Worm (Caenorhabditis elegans): ENCODE results near the gene nhr-68.

nhr-68 gene

DNA sequence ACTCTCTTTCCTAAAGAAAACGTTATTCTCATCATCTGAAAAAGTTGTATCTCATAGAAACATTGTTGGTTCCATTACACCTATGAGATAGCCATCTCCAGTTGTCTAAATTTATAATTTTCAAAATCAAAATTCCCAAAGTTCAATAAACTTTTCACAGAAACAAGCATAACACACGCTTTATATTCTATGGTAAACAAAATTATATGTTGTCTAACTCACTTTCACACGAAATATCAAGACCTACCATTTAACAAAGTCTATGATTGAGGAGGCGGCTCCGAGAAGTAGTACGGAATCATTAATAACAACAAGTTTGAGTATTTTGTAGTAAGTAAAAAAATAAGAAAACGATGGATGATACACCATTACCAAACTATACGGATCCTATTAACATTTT, 25.6 kb downstream of the nhr-68 start, which contains the start of gene srx-84:
TSS of gene srx-84 (plus strand) at position 301 of the 400 bp plus-strand sequence.
- TF ChIP-seq unc-62 (GFP tag; optimal IDR thresholded peaks at IDR 0.05) = no peak

DNA sequence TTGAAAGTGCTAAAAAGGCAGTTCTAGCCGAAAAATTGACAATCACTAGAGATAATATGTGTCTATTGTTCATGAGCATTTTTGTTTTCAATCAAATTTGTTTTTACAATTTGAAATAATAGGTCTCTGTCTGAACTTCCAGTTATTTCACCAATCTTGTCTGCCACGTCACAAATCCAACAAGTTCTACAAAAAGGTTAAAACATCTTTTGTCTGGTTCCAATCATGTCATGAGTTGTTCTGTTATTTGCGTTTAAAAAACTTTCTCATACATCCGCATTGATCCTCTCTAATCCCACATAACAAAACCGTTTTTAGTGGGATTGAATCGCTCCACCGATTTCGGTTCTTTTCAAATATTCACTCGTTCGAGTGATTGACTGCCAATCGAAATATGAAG, 27.6 kb downstream of the nhr-68 start, which contains the start of gene F35B12.9:
TSS of gene F35B12.9 (plus strand) at position 372 of the 400 bp plus-strand sequence.
- no peak for TF ChIP-seq unc-62 (GFP tag; optimal IDR thresholded peaks at IDR 0.05)

ce11 chrV:11604484-11604883, 31.2 kb downstream of the nhr-68 start, which contains the start of gene dhs-20:
dhs-20 (minus strand) TSS chrV:11604563.
- TF ChIP-seq unc-62 (GFP tag; optimal IDR thresholded peaks at IDR 0.05) = no peak

DNA sequence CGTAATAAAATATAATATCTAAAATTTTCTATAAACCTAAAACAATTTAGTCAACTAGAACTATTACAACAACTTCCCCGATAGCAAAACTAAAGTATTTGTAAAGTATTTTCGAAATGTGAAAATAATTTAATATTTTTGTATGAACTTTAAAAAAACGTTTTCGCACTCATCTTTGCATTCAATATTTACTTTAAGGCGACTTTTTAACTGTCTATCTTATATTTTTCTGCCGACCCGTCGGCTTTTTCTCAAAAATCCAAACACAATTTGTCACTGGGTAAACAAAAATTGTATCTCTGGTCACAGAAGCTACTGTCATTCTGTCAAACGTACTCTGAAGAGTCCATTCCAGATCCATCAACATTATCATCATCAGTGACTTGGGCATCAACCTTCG, 32.0 kb downstream of the nhr-68 start:
- TF ChIP-seq unc-62 (GFP tag; optimal IDR thresholded peaks at IDR 0.05) = no peak

DNA sequence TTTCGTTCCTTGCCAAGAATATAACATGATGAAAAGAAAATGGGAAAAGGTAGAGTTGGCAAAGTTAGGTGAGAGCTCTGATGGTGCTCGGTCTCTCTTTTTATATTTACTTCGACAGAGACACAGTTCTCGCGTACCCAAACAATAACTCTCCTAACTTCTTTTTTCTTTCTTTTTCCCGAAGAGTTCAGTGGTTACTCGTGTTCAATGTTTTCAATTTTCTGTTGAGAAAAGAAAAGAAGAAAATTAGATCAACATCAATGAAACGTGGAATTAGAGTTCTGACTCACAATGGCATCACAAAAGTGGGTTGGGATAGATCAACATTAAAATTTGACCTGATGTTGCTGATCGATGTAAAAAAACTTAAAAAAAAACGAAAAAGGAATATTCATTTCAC, 33.2 kb downstream of the nhr-68 start, which contains the start of gene idpp-16:
TSS of gene idpp-16 (minus strand) at position 101 of the 400 bp plus-strand sequence.
- TF ChIP-seq unc-62 (GFP tag; optimal IDR thresholded peaks at IDR 0.05) = no peak

DNA sequence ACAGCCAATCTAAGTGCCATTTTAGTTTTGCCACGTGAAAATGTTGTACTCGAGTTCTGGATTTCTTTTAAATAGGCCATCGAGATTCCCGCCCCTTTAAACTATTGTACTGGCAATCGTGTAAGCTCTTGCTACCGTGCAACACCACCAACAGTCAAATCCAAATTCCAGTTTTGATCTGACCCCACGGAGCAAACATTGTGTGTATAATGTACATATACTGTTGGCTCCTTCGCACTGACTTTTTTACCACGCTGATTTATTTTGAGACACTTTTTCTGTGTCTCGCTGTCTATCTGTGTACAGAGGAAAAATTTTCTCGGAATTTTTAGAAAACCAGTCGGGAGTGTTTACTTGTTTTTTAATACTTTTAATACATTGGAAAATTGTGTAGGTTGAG, 36.8 kb downstream of the nhr-68 start, which contains the start of gene piit-1:
TSS of gene piit-1 (minus strand) at position 101 of the 400 bp plus-strand sequence.
- TF ChIP-seq unc-62 (GFP tag; optimal IDR thresholded peaks at IDR 0.05) = no peak

ce11 chrV:11610481-11610880, 37.2 kb downstream of the nhr-68 start, which contains the start of gene sas-5:
sas-5 (plus strand) TSS chrV:11610737.
- no peak for TF ChIP-seq unc-62 (GFP tag; optimal IDR thresholded peaks at IDR 0.05)

DNA sequence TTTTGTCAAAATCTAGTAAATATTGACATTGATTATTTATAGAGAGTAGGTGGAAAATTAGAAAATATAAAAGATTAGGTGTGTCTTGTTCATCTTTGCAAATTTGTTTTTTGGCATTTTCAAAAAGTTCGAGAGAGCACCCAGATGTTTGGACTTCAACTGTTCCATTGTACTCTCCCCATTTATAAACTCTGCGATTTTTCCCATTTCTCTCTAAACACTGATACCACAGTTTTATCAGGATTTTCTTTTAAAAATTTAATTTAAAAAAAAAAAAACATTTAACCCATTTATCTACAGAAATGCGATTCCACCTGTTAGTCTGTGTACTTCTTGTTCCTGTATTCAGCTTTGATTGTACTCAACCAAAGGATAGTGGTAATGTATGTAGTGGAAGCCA, 39.8 kb downstream of the nhr-68 start, which contains the start of gene tag-290:
TSS of gene tag-290 (plus strand) at position 301 of the 400 bp plus-strand sequence.
- TF ChIP-seq unc-62 (GFP tag; optimal IDR thresholded peaks at IDR 0.05) = no peak

ce11 chrV:11614805-11615497, 41.7 kb downstream of the nhr-68 start:
- no peak for TF ChIP-seq unc-62 (GFP tag; optimal IDR thresholded peaks at IDR 0.05)

- TF ChIP-seq unc-62 (GFP tag; optimal IDR thresholded peaks at IDR 0.05) = peak; percentile 11
Measured at ce11 chrV:11615948-11616681, 42.9 kb downstream of the nhr-68 start, which contains the start of gene nlp-24. nlp-24 (plus strand) TSS chrV:11616376.

- TF ChIP-seq unc-62 (GFP tag; optimal IDR thresholded peaks at IDR 0.05) = no peak
Measured at ce11 chrV:11616813-11617212, 43.6 kb downstream of the nhr-68 start.

ce11 chrV:11618173-11618572, 44.9 kb downstream of the nhr-68 start, which contains the start of gene glb-15:
glb-15 (minus strand) TSS chrV:11618273.
- no peak for TF ChIP-seq unc-62 (GFP tag; optimal IDR thresholded peaks at IDR 0.05)

ce11 chrV:11620081-11620480, 46.8 kb downstream of the nhr-68 start:
- TF ChIP-seq unc-62 (GFP tag; optimal IDR thresholded peaks at IDR 0.05) = no peak

DNA sequence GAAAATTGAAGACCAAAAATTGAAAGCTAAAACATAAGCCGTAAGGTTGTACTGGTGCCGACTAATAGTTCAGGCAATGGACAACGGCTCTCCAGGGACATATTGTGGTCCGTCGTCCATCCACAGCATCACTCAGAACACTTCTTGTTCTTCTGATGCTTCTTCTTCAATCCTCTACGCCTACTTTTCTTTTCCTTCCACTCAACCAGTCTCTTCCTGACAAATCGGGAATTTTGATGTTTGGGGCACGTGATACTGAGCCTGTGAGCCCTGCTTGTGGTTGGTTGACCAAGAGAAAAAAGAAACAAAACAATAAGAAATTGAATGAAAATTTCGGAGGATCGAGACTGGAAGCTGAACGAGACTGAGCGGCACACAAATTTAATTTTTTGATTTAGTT, 48.0 kb downstream of the nhr-68 start:
- TF ChIP-seq unc-62 (GFP tag; optimal IDR thresholded peaks at IDR 0.05) = no peak

DNA sequence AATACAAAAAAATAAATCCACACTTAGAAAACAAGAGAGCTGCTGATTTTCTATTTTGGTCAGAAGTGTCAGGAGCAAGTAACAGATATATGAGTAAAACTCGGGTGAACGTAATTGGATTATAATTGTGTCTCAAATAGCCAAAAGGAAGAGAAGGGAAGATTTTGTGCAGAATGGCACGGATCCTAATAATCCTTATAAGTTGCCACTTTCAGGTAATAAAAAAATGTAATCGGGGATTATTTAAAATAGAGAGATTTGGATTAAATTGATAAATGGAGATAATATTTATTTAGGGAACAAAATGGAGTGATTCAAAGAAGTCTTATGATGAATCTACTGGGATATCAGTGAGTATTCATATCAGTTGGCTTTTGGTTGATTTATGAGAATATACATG, 51.7 kb downstream of the nhr-68 start:
- TF ChIP-seq unc-62 (GFP tag; optimal IDR thresholded peaks at IDR 0.05) = no peak

All from whole organism, dauer.